Worm (Caenorhabditis elegans): ENCODE data around the gene srh-140.

srh-140 gene

ce11 chrV:15687660-15688059 is 34.3 kb upstream of the srh-140 start, which contains the start of gene nhr-197:
TSS of gene nhr-197 (plus strand) at chrV:15687960.
- no peak for TF ChIP-seq madf-6 (GFP tag; IDR thresholded peaks at IDR 0.05)
- TF ChIP-seq F55B11.4 (tag; optimal IDR thresholded peaks at IDR 0.05; ENCODE audit: borderline replicate concordance, insufficient read depth) = no peak
- no peak for TF ChIP-seq ztf-26 (tag; optimal IDR thresholded peaks at IDR 0.05)
- TF ChIP-seq lir-1 (GFP tag; conservative IDR thresholded peaks at IDR 0.05) = no peak
- TF ChIP-seq him-1 (tag; optimal IDR thresholded peaks at IDR 0.05) = no peak
- no peak for TF ChIP-seq egrh-3 (GFP tag; IDR thresholded peaks at IDR 0.05)
- TF ChIP-seq B0261.1 (tag; optimal IDR thresholded peaks at IDR 0.05) = no peak
- TF ChIP-seq tbx-9 (tag; optimal IDR thresholded peaks at IDR 0.05; ENCODE audit: borderline replicate concordance) = no peak

ce11 chrV:15689952-15690351 is 32.0 kb upstream of the srh-140 start, which contains the start of gene nhr-268:
TSS of gene nhr-268 (plus strand) at chrV:15690252.
- TF ChIP-seq snpc-1.3 (tag; optimal IDR thresholded peaks at IDR 0.05; ENCODE audit: insufficient read depth) = no peak
- TF ChIP-seq F52B5.7 (tag; optimal IDR thresholded peaks at IDR 0.05) = no peak
- no peak for TF ChIP-seq tbp1 (GFP tag; optimal IDR thresholded peaks at IDR 0.05)
- no peak for TF ChIP-seq Y79H2A.3 (GFP tag; conservative IDR thresholded peaks at IDR 0.05)
- TF ChIP-seq somi-1 (GFP tag; optimal IDR thresholded peaks at IDR 0.05) = no peak
- no peak for TF ChIP-seq egrh-3 (GFP tag; IDR thresholded peaks at IDR 0.05)
- TF ChIP-seq atf-7 (tag; optimal IDR thresholded peaks at IDR 0.05) = no peak
- TF ChIP-seq ztf-18 (tag; optimal IDR thresholded peaks at IDR 0.05) = no peak
- TF ChIP-seq Y95B8A.8 (GFP tag; IDR thresholded peaks at IDR 0.05) = no peak
- no peak for TF ChIP-seq aptf-3 (GFP tag; IDR thresholded peaks at IDR 0.05)
- no peak for TF ChIP-seq sptf-2 (GFP tag; optimal IDR thresholded peaks at IDR 0.05)

- TF ChIP-seq F55B11.4 (tag; optimal IDR thresholded peaks at IDR 0.05; ENCODE audit: borderline replicate concordance, insufficient read depth) (no peak), ama-1 (optimal IDR thresholded peaks at IDR 0.05) (no peak), ama-1 (GFP tag; optimal IDR thresholded peaks at IDR 0.05) (no peak), B0261.1 (tag; optimal IDR thresholded peaks at IDR 0.05) (no peak), F33H1.4 (GFP tag; IDR thresholded peaks at IDR 0.05) (no peak), snpc-1.3 (tag; optimal IDR thresholded peaks at IDR 0.05; ENCODE audit: insufficient read depth) (no peak), F52B5.7 (tag; optimal IDR thresholded peaks at IDR 0.05) (no peak), hmg-1.2 (GFP tag; IDR thresholded peaks at IDR 0.05) (no peak), ccch-3 (GFP tag; optimal IDR thresholded peaks at IDR 0.05) (no peak), C17E4.6 (GFP tag; IDR thresholded peaks at IDR 0.05) (no peak), sea-2 (GFP tag; IDR thresholded peaks at IDR 0.05) (no peak), madf-3 (GFP tag; IDR thresholded peaks at IDR 0.05) (no peak)
Observed at ce11 chrV:15693682-15694081, 28.3 kb upstream of the srh-140 start, which contains the start of gene nhr-198. TSS of gene nhr-198 (plus strand) at chrV:15693994.

- TF ChIP-seq bed-1 (GFP tag; IDR thresholded peaks at IDR 0.05) = no peak
- no peak for TF ChIP-seq ceh-91 (GFP tag; IDR thresholded peaks at IDR 0.05)
Observed at ce11 chrV:15698099-15698498, 23.9 kb upstream of the srh-140 start, which contains the start of gene srx-29. TSS of gene srx-29 (minus strand) at chrV:15698199.

ce11 chrV:15699799-15700198 is 22.2 kb upstream of the srh-140 start, which contains the start of gene nhr-199:
TSS of gene nhr-199 (minus strand) at chrV:15699899.
- no peak for TF ChIP-seq madf-8 (GFP tag; conservative IDR thresholded peaks at IDR 0.05)
- no peak for TF ChIP-seq nhr-27 (tag; optimal IDR thresholded peaks at IDR 0.05)
- no peak for TF ChIP-seq Y95B8A.8 (GFP tag; IDR thresholded peaks at IDR 0.05)
- TF ChIP-seq F10E7.11 (tag; optimal IDR thresholded peaks at IDR 0.05) = no peak
- TF ChIP-seq T07F8.4 (tag; optimal IDR thresholded peaks at IDR 0.05) = no peak
- no peak for TF ChIP-seq madf-3 (GFP tag; IDR thresholded peaks at IDR 0.05)
- TF ChIP-seq nfya-1 (tag; optimal IDR thresholded peaks at IDR 0.05; ENCODE audit: borderline replicate concordance, insufficient read depth) = no peak
- no peak for TF ChIP-seq him-1 (tag; optimal IDR thresholded peaks at IDR 0.05)
- TF ChIP-seq ztf-25 (GFP tag; IDR thresholded peaks at IDR 0.05) = no peak
